Worm (Caenorhabditis elegans): ENCODE data around the gene allo-1.

allo-1 gene

ce11 chrIV:10701866-10702458 is 5.1 kb upstream of the allo-1 start (continued):
- TF ChIP-seq lin-13 (GFP tag; optimal IDR thresholded peaks at IDR 0.05) (no peak), nhr-28 (tag; optimal IDR thresholded peaks at IDR 0.05) (peak; percentile 60), nhr-41 (GFP tag; IDR thresholded peaks at IDR 0.05) (no peak), mdl-1 (tag; optimal IDR thresholded peaks at IDR 0.05) (peak in 1 of 2 experiments; percentile 55), pha-4 (GFP tag; IDR thresholded peaks at IDR 0.05) (no peak), pha-4 (tag; optimal IDR thresholded peaks at IDR 0.05) (no peak), snpc-4 (tag; optimal IDR thresholded peaks at IDR 0.05) (no peak), unc-62 (GFP tag; optimal IDR thresholded peaks at IDR 0.05 in 1 of 2) (peak in 1 of 2 experiments; percentile 58), unc-62 (tag; optimal IDR thresholded peaks at IDR 0.05) (no peak), daf-19 (GFP tag; conservative IDR thresholded peaks at IDR 0.05) (no peak)

ce11 chrIV:10699660-10700059 is 2.8 kb upstream of the allo-1 start, which contains the start of gene R102.11:
Gene R102.11, minus strand, starts transcription at chrIV:10699760.
- TF ChIP-seq tag-97 (GFP tag; IDR thresholded peaks at IDR 0.05) (no peak), ama-1 (optimal IDR thresholded peaks at IDR 0.05) (no peak), zip-11 (GFP tag; IDR thresholded peaks at IDR 0.05) (no peak), nhr-42 (GFP tag; IDR thresholded peaks at IDR 0.05) (no peak), mdt-29 (GFP tag; IDR thresholded peaks at IDR 0.05) (no peak), ceh-82 (tag; optimal IDR thresholded peaks at IDR 0.05) (no peak), pqm-1 (tag; optimal IDR thresholded peaks at IDR 0.05) (no peak), mxl-2 (GFP tag; conservative IDR thresholded peaks at IDR 0.05) (no peak), mxl-3 (GFP tag; optimal IDR thresholded peaks at IDR 0.05) (no peak), dpl-1 (GFP tag; optimal IDR thresholded peaks at IDR 0.05) (no peak), pha-4 (GFP tag; IDR thresholded peaks at IDR 0.05) (no peak), pha-4 (tag; optimal IDR thresholded peaks at IDR 0.05) (no peak)

- TF ChIP-seq hlh-30 (tag; optimal IDR thresholded peaks at IDR 0.05; ENCODE audit: insufficient read depth) (no peak), T20F7.1 (GFP tag; optimal IDR thresholded peaks at IDR 0.05) (peak; percentile 51), dve-1 (tag; optimal IDR thresholded peaks at IDR 0.05; ENCODE audit: insufficient read depth) (peak; percentile 18), ZK546.5 (tag; optimal IDR thresholded peaks at IDR 0.05) (no peak), lin-29 (GFP tag; IDR thresholded peaks at IDR 0.05) (no peak), dmd-6 (GFP tag; IDR thresholded peaks at IDR 0.05) (peak; percentile 20; the same call in 1 of the 2 replicates), aha-1 (tag) (peak; percentile 86)
These were observed 2.1 kb upstream of the allo-1 start for ce11 chrIV:10699000-10699399.

- peak; percentile 68 for TF ChIP-seq set-16 (GFP tag; IDR thresholded peaks at IDR 0.05)
- TF ChIP-seq lim-7 (GFP tag; IDR thresholded peaks at IDR 0.05): 0 out of 2 replicates have a peak, but pooled peaks have one; percentile 39
- TF ChIP-seq nhr-6 (tag; optimal IDR thresholded peaks at IDR 0.05): no peak
- TF ChIP-seq unc-62 (GFP tag; optimal IDR thresholded peaks at IDR 0.05 in 1 of 2): peak in 1 of 2 experiments; percentile 17
- TF ChIP-seq unc-62 (tag; optimal IDR thresholded peaks at IDR 0.05): no peak
- TF ChIP-seq dmd-8 (GFP tag; IDR thresholded peaks at IDR 0.05): 0 out of 2 replicates have a peak, but pooled peaks have one; percentile 55
These were observed 1.6 kb upstream of the allo-1 start for ce11 chrIV:10698486-10698885.

- TF ChIP-seq ceh-20 (GFP tag; IDR thresholded peaks at IDR 0.05) (no peak), unc-62 (GFP tag; optimal IDR thresholded peaks at IDR 0.05 in 1 of 2) (peak in 1 of 2 experiments; percentile 83), unc-62 (tag; optimal IDR thresholded peaks at IDR 0.05) (no peak), nhr-102 (tag; optimal IDR thresholded peaks at IDR 0.05) (no peak), nhr-237 (tag; optimal IDR thresholded peaks at IDR 0.05) (no peak)
These were observed 1.7 kb downstream of the allo-1 start, which contains the start of gene R102.4 for ce11 chrIV:10695203-10695602. Gene R102.4, minus strand, starts transcription at chrIV:10695303.
